Worm (Caenorhabditis elegans) whole organism, midembryonic: ENCODE measurements around the gene mcm-6.

Experiments used
- T22C8.4 ChIP-seq: fragments of 200-800 bp; sonication (Bioruptor generic); IDR thresholded peaks from 2 replicates; pipeline ENCODE4 v1.3.6; 2022; ENCODE audit warnings: missing genetic modification characterization, missing compliant biosample characterization
- cog-1 ChIP-seq: sonication (generic microtip); optimal IDR thresholded peaks from 2 replicates; lab custom pipeline; 2016; ENCODE audit warnings: missing genetic modification characterization, missing compliant biosample characterization
- flt-1 ChIP-seq: fragments of 200-800 bp; sonication (Bioruptor generic); IDR thresholded peaks from 2 replicates; pipeline ENCODE4 v1.3.6; 2022; ENCODE audit warnings: missing genetic modification characterization, missing compliant biosample characterization
- klf-2 ChIP-seq: fragments of 200-800 bp; sonication (Bioruptor generic); conservative IDR thresholded peaks from 2 replicates; pipeline ENCODE4 v1.3.6; 2022; ENCODE audit warnings: missing genetic modification reagents, missing genetic modification characterization, missing compliant biosample characterization
- med-1 ChIP-seq: sonication (generic microtip); optimal IDR thresholded peaks from 2 replicates; lab custom pipeline; 2017; ENCODE audit warnings: missing genetic modification characterization, mild to moderate bottlenecking, missing compliant biosample characterization, antibody characterized with exemption, missing genetic modification reagents; ENCODE audit not compliant: insufficient read depth
- ref-1 ChIP-seq: fragments of 200-800 bp; sonication (Bioruptor generic); conservative IDR thresholded peaks from 2 replicates; pipeline ENCODE4 v1.3.6; 2022; ENCODE audit warnings: missing genetic modification reagents, missing genetic modification characterization, missing compliant biosample characterization
- tab-1 ChIP-seq: fragments of 200-800 bp; sonication (Bioruptor generic); IDR thresholded peaks from 2 replicates; pipeline ENCODE4 v1.3.6; 2022; ENCODE audit warnings: missing genetic modification characterization, missing compliant biosample characterization
- ztf-23 ChIP-seq: fragments of 200-800 bp; sonication (Bioruptor generic); IDR thresholded peaks from 2 replicates; pipeline ENCODE4 v1.3.6; 2022; ENCODE audit warnings: missing genetic modification reagents, missing genetic modification characterization, missing compliant biosample characterization
- ztf-29 ChIP-seq: fragments of 200-800 bp; sonication (Bioruptor generic); IDR thresholded peaks from 2 replicates; pipeline ENCODE4 v1.3.6; 2022; ENCODE audit warnings: missing genetic modification reagents, missing genetic modification characterization, missing compliant biosample characterization

mcm-6 gene

DNA sequence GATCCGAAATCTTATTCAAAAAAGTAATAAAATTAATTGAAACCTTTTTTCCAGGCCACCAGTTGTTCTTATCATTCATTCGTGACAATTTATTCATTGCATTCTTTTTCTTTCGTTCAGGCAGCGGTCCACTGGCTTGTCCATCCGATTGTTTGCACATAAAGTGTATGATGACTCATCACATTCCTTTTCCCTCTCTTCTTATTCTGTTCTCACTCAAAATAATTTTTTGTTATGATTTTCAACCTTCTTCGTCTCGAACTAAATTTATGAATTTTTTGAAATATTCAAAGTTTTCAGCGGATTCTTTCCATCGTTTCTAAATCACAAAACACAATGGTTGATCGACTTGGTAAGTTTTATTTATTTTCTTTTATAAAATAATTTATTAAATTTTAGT lies 36.3 kb downstream of the mcm-6 start, which contains the start of gene ZK632.12:
TSS of gene ZK632.12 (plus strand) at position 301 of the 400 bp plus-strand sequence.
- TF ChIP-seq ztf-23 (GFP tag; lab: Robert Waterston, UW) (no peak), ztf-29 (GFP tag; lab: Robert Waterston, UW) (no peak), med-1 (GFP tag; lab: Kevin White, UChicago) (no peak), flt-1 (GFP tag; lab: Robert Waterston, UW) (no peak), klf-2 (GFP tag; lab: Robert Waterston, UW) (no peak), ref-1 (GFP tag; lab: Robert Waterston, UW) (no peak), cog-1 (tag; lab: Kevin White, UChicago) (no peak), tab-1 (GFP tag; lab: Robert Waterston, UW) (no peak), T22C8.4 (no peak)

DNA sequence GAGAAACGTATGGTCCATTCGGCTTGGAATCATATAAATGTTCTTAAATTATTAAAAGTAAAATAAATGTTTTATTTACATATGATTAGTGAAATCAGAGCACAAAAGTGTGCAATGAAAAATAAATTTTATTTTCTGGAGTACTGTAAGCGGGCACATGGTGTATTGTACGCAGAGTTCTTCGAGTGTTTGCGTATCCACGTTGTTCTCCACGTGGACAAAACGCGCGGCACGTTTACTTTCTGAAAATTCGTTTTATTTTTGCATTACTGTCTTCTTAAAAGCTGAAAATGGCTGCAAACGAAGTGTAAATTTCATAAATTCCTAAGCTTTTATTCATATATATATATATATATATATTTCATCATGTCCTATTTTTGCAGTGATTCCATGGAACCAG lies 38.4 kb downstream of the mcm-6 start:
- TF ChIP-seq ztf-23 (GFP tag; lab: Robert Waterston, UW), result no peak
- TF ChIP-seq T22C8.4, result no peak
- no peak for TF ChIP-seq klf-2 (GFP tag; lab: Robert Waterston, UW)
- no peak for TF ChIP-seq ref-1 (GFP tag; lab: Robert Waterston, UW)
- TF ChIP-seq ztf-29 (GFP tag; lab: Robert Waterston, UW), result no peak
- no peak for TF ChIP-seq cog-1 (tag; lab: Kevin White, UChicago)
- no peak for TF ChIP-seq flt-1 (GFP tag; lab: Robert Waterston, UW)
- no peak for TF ChIP-seq med-1 (GFP tag; lab: Kevin White, UChicago)
- TF ChIP-seq tab-1 (GFP tag; lab: Robert Waterston, UW), result no peak

DNA sequence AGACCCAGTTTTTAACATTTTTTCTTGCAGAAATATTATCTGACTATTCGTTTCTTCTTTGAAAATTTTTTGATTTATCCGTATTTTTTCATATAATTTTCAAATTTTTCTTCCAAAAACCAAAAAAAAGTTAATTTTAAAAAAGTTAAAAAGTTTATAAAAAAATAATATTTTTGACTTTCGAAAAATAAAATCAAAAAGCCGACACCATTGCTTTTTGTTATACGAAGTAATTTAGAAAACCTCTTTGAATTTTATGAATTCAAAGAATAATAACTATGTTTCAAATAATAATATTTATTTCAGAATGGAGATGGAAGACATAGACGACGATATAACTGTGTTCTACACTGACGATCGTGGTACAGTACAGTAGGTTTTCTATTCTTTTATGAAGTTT lies 40.7 kb downstream of the mcm-6 start, which contains the start of gene K11H3.8:
TSS of gene K11H3.8 (plus strand) at position 301 of the 400 bp plus-strand sequence.
- TF ChIP-seq ref-1 (GFP tag; lab: Robert Waterston, UW), result no peak
- no peak for TF ChIP-seq ztf-29 (GFP tag; lab: Robert Waterston, UW)
- TF ChIP-seq T22C8.4, result no peak
- no peak for TF ChIP-seq med-1 (GFP tag; lab: Kevin White, UChicago)
- no peak for TF ChIP-seq tab-1 (GFP tag; lab: Robert Waterston, UW)
- no peak for TF ChIP-seq flt-1 (GFP tag; lab: Robert Waterston, UW)
- no peak for TF ChIP-seq klf-2 (GFP tag; lab: Robert Waterston, UW)

DNA sequence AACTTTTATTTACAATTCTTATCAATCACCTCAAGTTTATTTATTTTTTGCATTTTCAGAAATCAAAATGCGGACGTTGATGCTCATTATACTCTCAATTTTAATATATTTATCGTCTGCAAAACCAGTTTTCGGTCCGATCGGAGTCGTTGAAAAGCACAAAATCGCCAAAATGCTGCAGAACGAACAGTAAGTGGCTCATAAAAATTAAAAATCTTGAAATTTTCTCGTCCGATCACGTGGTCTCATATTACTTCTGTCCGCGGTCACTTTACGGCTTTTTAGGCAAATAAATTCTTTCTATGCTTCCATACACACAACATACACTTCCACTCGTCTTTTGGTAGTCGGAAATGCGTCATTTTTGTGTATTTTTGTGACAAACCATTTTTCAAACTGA lies 49.5 kb downstream of the mcm-6 start, which contains the start of gene K11H3.5:
TSS of gene K11H3.5 (plus strand) at position 54 of the 400 bp plus-strand sequence.
- TF ChIP-seq ztf-29 (GFP tag; lab: Robert Waterston, UW) (no peak), tab-1 (GFP tag; lab: Robert Waterston, UW) (no peak), T22C8.4 (no peak), flt-1 (GFP tag; lab: Robert Waterston, UW) (no peak), med-1 (GFP tag; lab: Kevin White, UChicago) (no peak), klf-2 (GFP tag; lab: Robert Waterston, UW) (no peak), ref-1 (GFP tag; lab: Robert Waterston, UW) (no peak), ztf-23 (GFP tag; lab: Robert Waterston, UW) (no peak), cog-1 (tag; lab: Kevin White, UChicago) (no peak)

DNA sequence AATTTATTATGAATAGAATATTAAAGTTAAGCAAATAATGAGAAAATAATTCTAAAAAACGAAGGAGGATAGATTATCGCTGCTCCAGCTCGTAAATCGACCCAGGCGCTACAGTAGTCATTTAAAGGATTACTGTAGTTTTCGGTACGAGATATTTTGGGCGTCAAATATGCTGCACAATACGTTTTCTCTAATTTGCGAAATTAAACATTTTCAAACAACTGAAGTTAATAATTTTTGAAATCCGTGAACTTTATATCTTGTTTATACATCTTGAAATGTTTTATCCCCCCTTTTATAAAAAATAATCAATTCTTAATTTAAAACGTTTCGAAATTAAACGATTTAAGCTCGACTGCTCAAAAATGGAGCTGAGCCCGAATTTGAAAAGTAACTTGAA lies 51.9 kb downstream of the mcm-6 start, which contains the start of gene K11H3.2:
TSS of gene K11H3.2 (plus strand) at position 301 of the 400 bp plus-strand sequence.
- TF ChIP-seq T22C8.4 (no peak), flt-1 (GFP tag; lab: Robert Waterston, UW) (no peak), med-1 (GFP tag; lab: Kevin White, UChicago) (no peak), cog-1 (tag; lab: Kevin White, UChicago) (no peak), ref-1 (GFP tag; lab: Robert Waterston, UW) (no peak), klf-2 (GFP tag; lab: Robert Waterston, UW) (no peak), ztf-29 (GFP tag; lab: Robert Waterston, UW) (no peak), tab-1 (GFP tag; lab: Robert Waterston, UW) (no peak), ztf-23 (GFP tag; lab: Robert Waterston, UW) (no peak)

DNA sequence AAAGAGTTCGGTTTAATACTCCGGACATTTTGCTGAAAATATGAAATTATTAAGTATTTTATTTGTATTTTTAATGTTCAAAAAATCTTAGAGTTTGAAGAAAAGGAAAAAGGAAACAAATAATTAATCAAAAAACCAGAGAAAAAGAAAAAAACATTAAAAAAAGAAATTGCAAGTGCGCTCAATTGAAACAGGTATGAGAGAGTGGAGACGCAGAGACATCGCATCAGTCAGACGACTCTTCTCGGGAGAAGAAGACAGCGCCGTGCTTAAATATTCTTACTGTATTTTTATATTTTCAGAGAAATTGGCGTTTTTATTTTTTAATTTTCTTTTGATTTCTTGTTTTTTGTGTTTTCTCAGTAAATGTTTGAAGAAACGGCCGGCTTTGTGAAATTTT lies 53.9 kb downstream of the mcm-6 start, which contains the start of gene mrpl-36:
TSS of gene mrpl-36 (minus strand) at position 34 of the 400 bp plus-strand sequence.
- no peak for TF ChIP-seq flt-1 (GFP tag; lab: Robert Waterston, UW)
- no peak for TF ChIP-seq klf-2 (GFP tag; lab: Robert Waterston, UW)
- TF ChIP-seq ztf-29 (GFP tag; lab: Robert Waterston, UW), result no peak
- no peak for TF ChIP-seq T22C8.4
- TF ChIP-seq med-1 (GFP tag; lab: Kevin White, UChicago), result no peak
- TF ChIP-seq ztf-23 (GFP tag; lab: Robert Waterston, UW), result no peak
- TF ChIP-seq cog-1 (tag; lab: Kevin White, UChicago), result no peak
- TF ChIP-seq tab-1 (GFP tag; lab: Robert Waterston, UW), result no peak
- TF ChIP-seq ref-1 (GFP tag; lab: Robert Waterston, UW), result no peak
